Worm (Caenorhabditis elegans) whole organism, early embryonic: ENCODE results near the gene D2062.1.

Experiments
- ama-1 ChIP-seq: fragments of 150-350 bp; optimal IDR thresholded peaks from 2 replicates; lab custom pipeline; 2014
- ceh-13 ChIP-seq: fragments of 200-800 bp; sonication (Bioruptor generic); optimal IDR thresholded peaks from 2 replicates; lab custom pipeline; 2018; ENCODE audit warnings: mild to moderate bottlenecking, missing genetic modification characterization, missing compliant biosample characterization
- ceh-36 ChIP-seq: sonication (generic microtip); optimal IDR thresholded peaks from 2 replicates; lab custom pipeline; 2016; ENCODE audit warnings: missing genetic modification characterization, inconsistent platforms, missing compliant biosample characterization
- flt-1 ChIP-seq: fragments of 200-800 bp; sonication (Bioruptor generic); IDR thresholded peaks from 2 replicates; pipeline ENCODE4 v1.3.6; 2022; ENCODE audit warnings: missing genetic modification characterization, missing compliant biosample characterization
- hmbx-1 ChIP-seq: sonication (generic microtip); optimal IDR thresholded peaks from 2 replicates; lab custom pipeline; 2016; ENCODE audit warnings: mild to moderate bottlenecking, missing genetic modification characterization, missing compliant biosample characterization
- pes-1 ChIP-seq: fragments of 200-800 bp; sonication (Bioruptor generic); IDR thresholded peaks from 2 replicates; pipeline ENCODE4 v1.3.6; 2022; ENCODE audit warnings: missing genetic modification reagents, missing genetic modification characterization, missing compliant biosample characterization
- sea-1 ChIP-seq: fragments of 200-800 bp; sonication (Bioruptor generic); conservative IDR thresholded peaks from 2 replicates; pipeline ENCODE4 v1.3.6; 2022; ENCODE audit warnings: missing genetic modification characterization, missing compliant biosample characterization
- tbx-37 ChIP-seq: fragments of 200-800 bp; sonication (Bioruptor generic); conservative IDR thresholded peaks from 2 replicates; pipeline ENCODE4 v1.3.6; 2022; ENCODE audit warnings: missing genetic modification reagents, missing genetic modification characterization, missing compliant biosample characterization

DNA sequence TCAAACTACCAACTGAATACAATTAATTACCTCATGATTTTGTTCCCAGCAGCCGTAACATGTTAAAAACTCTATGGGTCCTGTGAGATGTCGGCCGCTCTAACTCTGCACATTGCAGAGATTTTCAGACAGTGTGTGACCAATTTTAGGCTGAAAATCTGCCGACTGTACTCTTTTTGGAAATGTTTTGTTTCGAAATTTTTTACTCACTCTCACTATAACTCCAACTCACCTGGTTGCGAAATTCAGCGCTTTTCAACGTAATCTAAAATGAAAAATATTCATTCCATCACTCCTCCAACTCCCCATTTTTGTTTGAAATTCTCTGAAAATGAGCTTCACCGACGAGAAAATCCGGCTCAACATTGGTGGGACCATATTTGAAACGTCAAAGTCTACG lies 18.3 kb downstream of the D2062.1 start, which contains the start of the genes F22E5.13 and F22E5.6:
- TF ChIP-seq ama-1 (lab: Kevin White, UChicago) (no peak), ceh-13 (no peak), flt-1 (GFP tag; lab: Robert Waterston, UW) (no peak), pes-1 (GFP tag; lab: Robert Waterston, UW) (no peak), sea-1 (GFP tag; lab: Robert Waterston, UW) (no peak), tbx-37 (no peak), ceh-36 (tag; lab: Kevin White, UChicago) (no peak), hmbx-1 (tag; lab: Kevin White, UChicago) (no peak)
